Comparison of ENCODE assay signal across 2 worm cellular contexts in the genomic region with DNA sequence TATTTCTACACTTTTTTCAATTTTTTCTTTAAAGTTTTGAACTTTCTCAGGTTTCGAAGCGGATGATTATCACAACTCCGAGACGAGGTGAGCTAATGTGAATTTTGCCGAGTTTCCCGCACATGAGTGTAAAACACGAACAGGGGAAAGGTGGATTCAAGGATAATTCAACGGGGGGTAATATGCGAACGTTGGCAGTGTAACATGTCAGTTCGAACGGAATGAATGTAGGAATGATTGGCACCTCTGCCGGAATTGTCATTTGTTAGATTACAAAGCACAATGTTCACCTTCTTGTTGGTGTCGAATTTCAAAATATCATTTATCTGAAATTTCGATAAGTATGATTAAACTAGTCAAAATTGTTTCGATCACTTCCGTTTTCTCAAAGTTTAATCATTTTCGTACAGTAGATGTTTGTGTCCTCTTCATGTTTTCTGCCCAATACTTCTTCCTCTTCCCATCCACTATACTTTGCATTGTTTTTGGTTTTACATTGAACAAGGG.
TF ChIP-seq lines count a peak whose summit lies in the region.

picc-1 (plus strand) TSS at position 51 of the 507 bp plus-strand sequence.

TF ChIP-seq in whole organism, L4 larva, 104 proteins besides CTCF, POLR2A, EP300 and RAD21 (continued from another document and continues in another):
- no peak for TF ChIP-seq unc-130 (GFP tag; optimal IDR thresholded peaks at IDR 0.05; lab: Kevin White, UChicago)
- no peak for TF ChIP-seq mdt-29 (GFP tag; IDR thresholded peaks at IDR 0.05; lab: Robert Waterston, UW)
- TF ChIP-seq hlh-30 (tag; optimal IDR thresholded peaks at IDR 0.05; lab: Kevin White, UChicago; ENCODE audit: insufficient read depth) = no peak
- no peak for TF ChIP-seq php-3 (GFP tag; IDR thresholded peaks at IDR 0.05; lab: Robert Waterston, UW)
- TF ChIP-seq nhr-102 (tag; optimal IDR thresholded peaks at IDR 0.05; lab: Kevin White, UChicago) = peak; percentile 69
- TF ChIP-seq mdl-1 (tag; optimal IDR thresholded peaks at IDR 0.05; lab: Kevin White, UChicago) = no peak
- peak; percentile 72 for TF ChIP-seq mep-1 (tag; optimal IDR thresholded peaks at IDR 0.05; lab: Kevin White, UChicago)
- TF ChIP-seq hif-1 (tag; optimal IDR thresholded peaks at IDR 0.05; lab: Kevin White, UChicago) = no peak
- TF ChIP-seq ZK546.5 (tag; optimal IDR thresholded peaks at IDR 0.05; lab: Kevin White, UChicago) = no peak
- TF ChIP-seq lin-38 (GFP tag; IDR thresholded peaks at IDR 0.05; lab: Robert Waterston, UW) = peak; percentile 63
- TF ChIP-seq dmd-8 (GFP tag; IDR thresholded peaks at IDR 0.05; lab: Robert Waterston, UW) = no peak
- TF ChIP-seq lsy-2 (tag; optimal IDR thresholded peaks at IDR 0.05; lab: Kevin White, UChicago) = peak in 1 of 2 experiments; percentile 11
- TF ChIP-seq T26A8.4 (GFP tag; IDR thresholded peaks at IDR 0.05; lab: Robert Waterston, UW) = 0 out of 2 replicates have a peak, but pooled peaks have one; percentile 27
- no peak for TF ChIP-seq ceh-28 (tag; optimal IDR thresholded peaks at IDR 0.05; lab: Kevin White, UChicago)
- no peak for TF ChIP-seq ctbp-1 (GFP tag; IDR thresholded peaks at IDR 0.05; lab: Robert Waterston, UW)
- no peak for TF ChIP-seq daf-19 (GFP tag; conservative IDR thresholded peaks at IDR 0.05; lab: Robert Waterston, UW)
- TF ChIP-seq ceh-62 (tag; optimal IDR thresholded peaks at IDR 0.05; lab: Kevin White, UChicago) = no peak
- no peak; the same call in 1 of the 2 replicates for TF ChIP-seq arid-1 (GFP tag; conservative IDR thresholded peaks at IDR 0.05; lab: Robert Waterston, UW)
- no peak for TF ChIP-seq spr-3 (GFP tag; optimal IDR thresholded peaks at IDR 0.05; lab: Kevin White, UChicago)
- TF ChIP-seq snpc-4 (tag; optimal IDR thresholded peaks at IDR 0.05; lab: Kevin White, UChicago) = no peak
- TF ChIP-seq aha-1 (tag; lab: Kevin White, UChicago) = peak; percentile 96
- no peak for TF ChIP-seq ztf-11 (tag; optimal IDR thresholded peaks at IDR 0.05; lab: Kevin White, UChicago)
- no peak for TF ChIP-seq R02D3.7 (tag; optimal IDR thresholded peaks at IDR 0.05; lab: Kevin White, UChicago)
- no peak for TF ChIP-seq pha-4 (GFP tag; IDR thresholded peaks at IDR 0.05; lab: Robert Waterston, UW)
- TF ChIP-seq pha-4 (tag; optimal IDR thresholded peaks at IDR 0.05; lab: Kevin White, UChicago) = no peak
- TF ChIP-seq madf-9 (GFP tag; conservative IDR thresholded peaks at IDR 0.05; lab: Robert Waterston, UW) = no peak
- TF ChIP-seq lin-39 (tag; optimal IDR thresholded peaks at IDR 0.05; lab: Kevin White, UChicago) = no peak
- no peak for TF ChIP-seq ceh-82 (tag; optimal IDR thresholded peaks at IDR 0.05; lab: Kevin White, UChicago)
- no peak for TF ChIP-seq nhr-111 (GFP tag; optimal IDR thresholded peaks at IDR 0.05; lab: Kevin White, UChicago)
- TF ChIP-seq pqm-1 (tag; optimal IDR thresholded peaks at IDR 0.05; lab: Kevin White, UChicago) = no peak
- no peak for TF ChIP-seq Y5F2A.4 (GFP tag; optimal IDR thresholded peaks at IDR 0.05; lab: Kevin White, UChicago)
- TF ChIP-seq skn-1 (tag; optimal IDR thresholded peaks at IDR 0.05; lab: Kevin White, UChicago) = no peak
- TF ChIP-seq mxl-3 (GFP tag; optimal IDR thresholded peaks at IDR 0.05; lab: Kevin White, UChicago) = no peak
- no peak for TF ChIP-seq Y75B8A.6 (GFP tag; IDR thresholded peaks at IDR 0.05; lab: Robert Waterston, UW)
- no peak for TF ChIP-seq tag-97 (GFP tag; IDR thresholded peaks at IDR 0.05; lab: Robert Waterston, UW)
- no peak for TF ChIP-seq saeg-2 (GFP tag; IDR thresholded peaks at IDR 0.05; lab: Robert Waterston, UW)
- no peak for TF ChIP-seq F44E2.7 (GFP tag; IDR thresholded peaks at IDR 0.05; lab: Robert Waterston, UW)
- no peak for TF ChIP-seq mxl-2 (GFP tag; conservative IDR thresholded peaks at IDR 0.05; lab: Robert Waterston, UW)
- TF ChIP-seq egl-27 (tag; optimal IDR thresholded peaks at IDR 0.05; lab: Kevin White, UChicago) = no peak
- no peak for TF ChIP-seq D1046.2 (GFP tag; IDR thresholded peaks at IDR 0.05; lab: Robert Waterston, UW)
- TF ChIP-seq hmg-1.1 (GFP tag; IDR thresholded peaks at IDR 0.05; lab: Robert Waterston, UW) = no peak
- no peak for TF ChIP-seq sdz-12 (GFP tag; optimal IDR thresholded peaks at IDR 0.05; lab: Kevin White, UChicago)
- TF ChIP-seq ceh-32 (tag; optimal IDR thresholded peaks at IDR 0.05; lab: Kevin White, UChicago; ENCODE audit: poor library complexity) = no peak
- TF ChIP-seq nhr-76 (tag; optimal IDR thresholded peaks at IDR 0.05; lab: Kevin White, UChicago) = no peak
- TF ChIP-seq vab-7 (GFP tag; IDR thresholded peaks at IDR 0.05; lab: Robert Waterston, UW) = no peak
- peak; percentile 64 for TF ChIP-seq duxl-1 (tag; optimal IDR thresholded peaks at IDR 0.05; lab: Kevin White, UChicago; ENCODE audit: poor library complexity)
- no peak for TF ChIP-seq unc-39 (tag; optimal IDR thresholded peaks at IDR 0.05; lab: Kevin White, UChicago)
- no peak for TF ChIP-seq lim-7 (GFP tag; IDR thresholded peaks at IDR 0.05; lab: Robert Waterston, UW)
- no peak for TF ChIP-seq zfp-2 (tag; optimal IDR thresholded peaks at IDR 0.05; lab: Kevin White, UChicago)
- no peak for TF ChIP-seq Y105C5A.15 (GFP tag; IDR thresholded peaks at IDR 0.05; lab: Robert Waterston, UW)
- TF ChIP-seq ces-1 (GFP tag; optimal IDR thresholded peaks at IDR 0.05; lab: Kevin White, UChicago) = no peak
- TF ChIP-seq dve-1 (tag; optimal IDR thresholded peaks at IDR 0.05; lab: Kevin White, UChicago; ENCODE audit: insufficient read depth) = peak; percentile 21
- TF ChIP-seq dmd-9 (GFP tag; IDR thresholded peaks at IDR 0.05; lab: Robert Waterston, UW) = 0 out of 2 replicates have a peak, but pooled peaks have one; percentile 38
- no peak for TF ChIP-seq zip-2 (tag; optimal IDR thresholded peaks at IDR 0.05; lab: Kevin White, UChicago)
- no peak for TF ChIP-seq dmd-6 (GFP tag; IDR thresholded peaks at IDR 0.05; lab: Robert Waterston, UW)
- no peak for TF ChIP-seq aly-2 (tag; optimal IDR thresholded peaks at IDR 0.05; lab: Kevin White, UChicago)
- no peak for TF ChIP-seq madf-5 (GFP tag; IDR thresholded peaks at IDR 0.05; lab: Robert Waterston, UW)
- TF ChIP-seq fos-1 (tag; optimal IDR thresholded peaks at IDR 0.05; lab: Kevin White, UChicago) = no peak
- TF ChIP-seq F26F4.8 (GFP tag; conservative IDR thresholded peaks at IDR 0.05; lab: Robert Waterston, UW) = no peak
- no peak for TF ChIP-seq jun-1 (tag; optimal IDR thresholded peaks at IDR 0.05; lab: Kevin White, UChicago)
- peak; percentile 47 for TF ChIP-seq nhr-48 (tag; optimal IDR thresholded peaks at IDR 0.05; lab: Kevin White, UChicago)
- TF ChIP-seq lin-15B (tag; optimal IDR thresholded peaks at IDR 0.05; lab: Kevin White, UChicago) = no peak
- no peak for TF ChIP-seq spr-1 (tag; optimal IDR thresholded peaks at IDR 0.05; lab: Kevin White, UChicago)
- peak; percentile 38 for TF ChIP-seq mes-2 (tag; optimal IDR thresholded peaks at IDR 0.05; lab: Kevin White, UChicago; ENCODE audit: poor library complexity, severe bottlenecking)
- TF ChIP-seq lin-29 (GFP tag; IDR thresholded peaks at IDR 0.05; lab: Robert Waterston, UW) = no peak
- no peak for TF ChIP-seq tra-1 (GFP tag; IDR thresholded peaks at IDR 0.05; lab: Robert Waterston, UW)

TF ChIP-seq in whole organism, young adult, 124 proteins besides CTCF, POLR2A, EP300 and RAD21 (continued from another document):
- TF ChIP-seq ZK185.1 (tag; optimal IDR thresholded peaks at IDR 0.05; lab: Kevin White, UChicago; ENCODE audit: poor library complexity, severe bottlenecking) = peak; percentile 61
- no peak for TF ChIP-seq ztf-26 (tag; optimal IDR thresholded peaks at IDR 0.05; lab: Kevin White, UChicago)
- TF ChIP-seq mxl-1 (tag; optimal IDR thresholded peaks at IDR 0.05; lab: Kevin White, UChicago) = no peak
- TF ChIP-seq ceh-40 (GFP tag; IDR thresholded peaks at IDR 0.05; lab: Robert Waterston, UW) = no peak
- no peak for TF ChIP-seq nfyb-1 (GFP tag; IDR thresholded peaks at IDR 0.05; lab: Robert Waterston, UW)
- no peak for TF ChIP-seq nfya-2 (GFP tag; IDR thresholded peaks at IDR 0.05; lab: Robert Waterston, UW)
- no peak for TF ChIP-seq egrh-3 (GFP tag; IDR thresholded peaks at IDR 0.05; lab: Robert Waterston, UW)
- no peak for TF ChIP-seq Y67H2A.10 (GFP tag; conservative IDR thresholded peaks at IDR 0.05; lab: Robert Waterston, UW)
- no peak for TF ChIP-seq madf-10 (tag; optimal IDR thresholded peaks at IDR 0.05; lab: Kevin White, UChicago)
- TF ChIP-seq chd-7 (tag; optimal IDR thresholded peaks at IDR 0.05; lab: Kevin White, UChicago) = peak; percentile 50
- TF ChIP-seq madf-6 (GFP tag; IDR thresholded peaks at IDR 0.05; lab: Robert Waterston, UW) = peak; percentile 61
- TF ChIP-seq B0336.3 (GFP tag; IDR thresholded peaks at IDR 0.05; lab: Robert Waterston, UW) = peak; percentile 78
- TF ChIP-seq gei-17 (GFP tag; optimal IDR thresholded peaks at IDR 0.05; lab: Kevin White, UChicago) = no peak
- TF ChIP-seq lin-40 (tag; optimal IDR thresholded peaks at IDR 0.05; lab: Kevin White, UChicago) = peak; percentile 25
- TF ChIP-seq ekl-4 (GFP tag; IDR thresholded peaks at IDR 0.05; lab: Robert Waterston, UW) = 0 out of 2 replicates have a peak, but pooled peaks have one; percentile 7
- TF ChIP-seq hsf-1 (GFP tag; IDR thresholded peaks at IDR 0.05; lab: Robert Waterston, UW) = 0 out of 2 replicates have a peak, but pooled peaks have one; percentile 51
TF ChIP-seq in whole organism, young adult: peak in this region for 24.
